Fruit fly (Drosophila melanogaster) whole organism: ENCODE measurements around the gene CG13813.

Source experiments
- CG8478 ChIP-seq: fragments of >200 bp; optimal IDR thresholded peaks from 2 replicates; lab custom pipeline; 2018; ENCODE audit warnings: inconsistent platforms
- Dll ChIP-seq: fragments of >200 bp; optimal IDR thresholded peaks from 2 replicates; lab custom pipeline; 2017
- EcR ChIP-seq, 2 experiments: fragments of >200 bp; optimal IDR thresholded peaks; 2 replicates each; lab custom pipeline; 2017; ENCODE audit warnings: missing biosample characterization in 2 of 2, missing genetic modification characterization in 2 of 2, missing genetic modification reagents in 2 of 2
- pan ChIP-seq: fragments of >200 bp; optimal IDR thresholded peaks from 2 replicates; lab custom pipeline; 2017
- psq ChIP-seq: fragments of >200 bp; optimal IDR thresholded peaks from 2 replicates; lab custom pipeline; 2017
- usp ChIP-seq: fragments of >200 bp; optimal IDR thresholded peaks from 2 replicates; lab custom pipeline; 2017; ENCODE audit warnings: missing biosample characterization, missing genetic modification characterization, mixed read lengths

Gene CG13813

DNA sequence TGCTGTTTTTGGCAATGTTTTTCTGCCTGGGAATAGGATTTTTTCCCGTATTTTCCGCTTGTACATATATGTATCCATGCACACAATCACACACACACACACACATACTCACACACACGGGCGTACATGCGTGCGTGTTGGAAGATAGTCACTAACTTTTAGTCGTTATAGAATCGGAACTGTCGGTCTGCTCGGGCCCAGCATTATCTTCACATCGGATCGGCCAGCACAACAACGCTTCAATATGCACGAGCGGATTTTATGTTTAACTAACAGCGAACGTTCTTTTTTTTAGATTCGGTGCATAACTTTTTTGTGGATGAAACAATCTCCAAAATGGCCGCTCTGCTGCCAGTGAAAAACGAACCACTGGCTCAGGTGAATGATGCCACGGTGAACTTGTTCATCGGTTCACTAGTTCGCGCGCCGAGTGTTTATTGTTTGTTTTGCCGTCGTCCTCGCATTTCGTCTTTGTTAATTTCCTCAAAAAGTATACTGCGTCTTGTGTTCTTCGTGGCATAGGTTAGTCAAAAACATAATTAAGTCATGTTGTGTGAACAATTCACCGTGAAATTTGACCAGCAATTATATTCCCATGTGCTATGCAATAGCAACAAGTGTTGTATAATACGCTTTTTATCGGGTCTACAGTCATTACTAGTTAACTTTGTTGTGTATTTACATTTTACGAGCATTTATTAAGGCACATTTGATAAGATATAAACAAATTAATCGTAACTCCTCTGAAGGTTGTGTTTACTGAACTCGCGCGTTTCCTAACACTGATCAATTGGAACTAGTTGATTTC, 9.9 kb downstream of the CG13813 start, which contains the start of the genes CG6951 and CG17233:
Gene CG6951, plus strand, starts transcription at position 105 of the 808 bp plus-strand sequence.
Gene CG17233, minus strand, starts transcription at position 741 of the 808 bp plus-strand sequence.
- TF ChIP-seq pan (lab: Kevin White, UChicago) (no peak), EcR (GFP tag; optimal IDR thresholded peaks at IDR 0.05; lab: Kevin White, UChicago) (no peak), usp (GFP tag; lab: Kevin White, UChicago) (no peak), psq (lab: Kevin White, UChicago) (no peak), CG8478 (lab: Kevin White, UChicago) (no peak), Dll (lab: Kevin White, UChicago) (no peak)

DNA sequence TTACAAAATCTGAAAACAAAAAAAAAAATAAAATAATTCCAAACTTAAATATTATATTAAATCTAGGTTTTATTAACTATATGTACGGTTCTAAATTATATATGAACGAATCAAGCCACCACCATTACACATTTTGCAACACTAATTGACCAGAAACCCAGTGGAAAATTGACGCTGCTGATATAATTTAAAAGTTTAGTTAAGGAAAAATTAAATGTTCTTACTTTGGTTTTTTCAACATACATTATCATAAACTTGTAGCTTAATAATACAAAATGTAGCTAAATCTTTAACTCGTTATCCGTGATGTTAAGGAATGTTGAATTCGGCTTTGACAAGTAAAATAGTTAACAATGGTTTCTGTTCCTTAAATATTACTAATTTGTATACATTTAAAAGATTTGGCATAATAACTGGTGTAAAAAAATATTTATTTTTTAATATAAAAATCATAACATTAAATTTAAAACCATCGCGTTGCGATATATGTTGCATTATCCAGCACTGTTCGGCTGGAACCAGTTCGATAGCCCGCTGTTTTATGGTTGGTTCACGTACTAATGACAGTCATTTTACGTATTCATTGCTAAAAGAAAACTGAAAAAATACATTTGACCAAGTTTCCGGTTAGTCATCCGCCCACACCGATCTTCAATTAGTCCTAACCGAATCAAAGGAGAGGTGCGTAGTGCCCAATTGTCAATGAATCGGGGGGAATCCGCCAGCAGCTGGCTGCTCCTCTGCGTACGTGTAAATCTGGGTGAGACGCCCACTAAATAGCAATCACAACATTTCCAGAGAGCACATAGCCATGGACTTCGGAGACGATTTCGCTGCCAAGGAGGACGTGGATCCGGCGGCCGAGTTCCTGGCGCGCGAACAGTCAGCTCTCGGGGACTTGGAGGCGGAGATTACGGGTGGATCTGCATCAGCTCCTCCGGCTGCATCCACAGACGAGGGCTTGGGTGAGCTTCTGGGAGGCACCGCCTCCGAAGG, 10.8 kb downstream of the CG13813 start:
- TF ChIP-seq psq (lab: Kevin White, UChicago) (no peak), usp (GFP tag; lab: Kevin White, UChicago) (no peak), Dll (lab: Kevin White, UChicago) (no peak), CG8478 (lab: Kevin White, UChicago) (no peak), EcR (GFP tag; optimal IDR thresholded peaks at IDR 0.05; lab: Kevin White, UChicago) (no peak), pan (lab: Kevin White, UChicago) (no peak)

DNA sequence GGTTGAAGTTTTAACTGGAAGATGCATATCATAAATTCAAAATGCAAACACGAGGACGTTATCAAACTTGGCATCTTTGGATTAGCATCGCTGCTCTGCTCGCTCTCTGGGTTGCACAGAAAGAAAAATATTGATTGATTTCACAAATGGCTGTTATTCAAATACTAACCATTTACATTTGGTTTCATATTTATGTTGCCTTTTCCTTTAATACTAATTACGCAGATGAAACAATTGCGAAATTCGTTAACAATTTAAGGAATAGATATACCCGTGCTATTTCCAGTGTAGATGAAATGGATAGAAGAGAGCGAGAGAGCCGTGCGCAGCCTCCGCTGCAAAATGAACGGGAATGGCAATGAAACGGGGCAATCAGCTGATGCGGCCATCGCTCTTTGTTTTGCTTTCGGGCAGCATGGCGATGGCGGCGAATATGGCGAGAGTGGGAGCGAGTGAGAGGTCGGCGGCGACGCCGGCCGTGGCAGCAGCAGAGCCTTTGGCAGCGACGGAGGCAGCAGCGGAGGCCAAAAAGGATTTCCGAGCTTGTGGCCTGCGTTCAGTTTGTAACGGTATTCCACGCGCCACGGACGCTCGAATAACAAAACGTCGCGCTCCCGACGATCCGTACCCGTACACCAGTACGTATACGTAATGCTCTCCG, 16.2 kb downstream of the CG13813 start, which contains the start of gene rdgC:
Gene rdgC, plus strand, starts transcription at position 568 of the 661 bp plus-strand sequence.
- TF ChIP-seq Dll (lab: Kevin White, UChicago) (no peak), pan (lab: Kevin White, UChicago) (no peak), psq (lab: Kevin White, UChicago) (no peak), CG8478 (lab: Kevin White, UChicago) (no peak), EcR (GFP tag; optimal IDR thresholded peaks at IDR 0.05; lab: Kevin White, UChicago) (no peak)

DNA sequence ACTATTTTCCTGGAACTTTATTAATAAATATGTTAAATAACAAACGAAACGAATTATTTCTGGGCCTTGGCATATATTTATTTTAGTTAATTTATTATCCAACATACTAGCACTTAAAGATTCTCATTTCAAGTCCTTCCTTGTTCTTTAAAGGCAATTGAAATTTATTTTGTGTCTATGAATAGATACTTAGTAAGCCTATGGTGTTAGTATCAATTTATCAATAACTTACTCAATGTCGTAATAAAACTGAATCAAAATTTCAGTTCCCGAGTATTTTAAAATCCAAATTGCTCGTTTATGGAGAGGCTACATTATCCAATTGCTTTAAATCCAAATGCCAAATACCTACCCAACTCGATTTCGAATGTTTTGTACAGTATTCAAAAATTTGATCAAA, 34.0 kb downstream of the CG13813 start, which contains the start of gene CG32228:
Gene CG32228, plus strand, starts transcription at position 301 of the 400 bp plus-strand sequence.
- TF ChIP-seq usp (GFP tag; lab: Kevin White, UChicago), result no peak
- no peak for TF ChIP-seq pan (lab: Kevin White, UChicago)
- no peak for TF ChIP-seq psq (lab: Kevin White, UChicago)
- TF ChIP-seq CG8478 (lab: Kevin White, UChicago), result no peak
- no peak for TF ChIP-seq EcR (GFP tag; optimal IDR thresholded peaks at IDR 0.05; lab: Kevin White, UChicago)
- TF ChIP-seq Dll (lab: Kevin White, UChicago), result no peak

DNA sequence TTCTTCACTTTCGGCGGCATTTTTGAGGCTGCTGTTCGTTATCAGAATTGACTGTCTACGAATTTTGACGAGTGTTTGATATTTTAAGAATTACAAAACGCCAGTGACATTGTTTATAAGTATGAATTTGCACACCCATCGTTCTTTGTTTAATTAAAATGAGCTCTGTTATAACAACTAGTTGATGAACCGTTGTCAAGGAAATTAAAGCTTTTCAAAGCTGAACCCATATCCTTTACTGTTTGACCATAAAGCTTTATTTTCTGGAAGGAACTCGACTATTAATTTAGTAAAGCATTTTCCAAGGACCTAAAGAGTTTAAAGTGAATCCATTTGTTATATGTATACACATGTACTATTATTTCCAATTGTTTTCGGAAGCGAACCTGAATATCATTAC, 43.8 kb downstream of the CG13813 start, which contains the start of gene CG17122:
Gene CG17122, minus strand, starts transcription at position 101 of the 400 bp plus-strand sequence.
- TF ChIP-seq Dll (lab: Kevin White, UChicago), result no peak
- no peak for TF ChIP-seq pan (lab: Kevin White, UChicago)
- no peak for TF ChIP-seq psq (lab: Kevin White, UChicago)
- TF ChIP-seq usp (GFP tag; lab: Kevin White, UChicago), result no peak
- TF ChIP-seq EcR (GFP tag; optimal IDR thresholded peaks at IDR 0.05; lab: Kevin White, UChicago), result no peak
- no peak for TF ChIP-seq CG8478 (lab: Kevin White, UChicago)

DNA sequence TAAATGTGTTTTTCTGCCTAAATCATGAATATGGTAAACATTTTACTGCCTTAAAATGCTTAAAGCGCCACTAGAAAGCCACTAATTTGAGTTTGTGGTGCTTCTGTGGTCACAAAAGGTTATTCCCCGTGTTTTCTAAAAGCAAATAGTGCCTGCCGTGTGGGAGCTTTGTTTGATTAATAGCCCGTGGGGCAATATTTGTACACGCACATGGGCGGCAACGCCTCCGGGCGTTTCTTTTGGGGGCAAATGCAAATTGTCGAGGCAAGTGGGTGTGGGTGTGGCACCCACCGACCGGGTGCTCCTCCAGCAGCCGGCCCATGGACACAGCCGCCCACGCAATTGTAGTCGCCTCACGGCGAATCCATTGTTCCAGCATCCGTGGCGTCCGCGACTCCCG, 44.4 kb downstream of the CG13813 start:
- TF ChIP-seq Dll (lab: Kevin White, UChicago), result no peak
- TF ChIP-seq CG8478 (lab: Kevin White, UChicago), result no peak
- no peak for TF ChIP-seq usp (GFP tag; lab: Kevin White, UChicago)
- TF ChIP-seq pan (lab: Kevin White, UChicago), result no peak
- TF ChIP-seq psq (lab: Kevin White, UChicago), result no peak
- TF ChIP-seq EcR (GFP tag; optimal IDR thresholded peaks at IDR 0.05; lab: Kevin White, UChicago), result no peak

DNA sequence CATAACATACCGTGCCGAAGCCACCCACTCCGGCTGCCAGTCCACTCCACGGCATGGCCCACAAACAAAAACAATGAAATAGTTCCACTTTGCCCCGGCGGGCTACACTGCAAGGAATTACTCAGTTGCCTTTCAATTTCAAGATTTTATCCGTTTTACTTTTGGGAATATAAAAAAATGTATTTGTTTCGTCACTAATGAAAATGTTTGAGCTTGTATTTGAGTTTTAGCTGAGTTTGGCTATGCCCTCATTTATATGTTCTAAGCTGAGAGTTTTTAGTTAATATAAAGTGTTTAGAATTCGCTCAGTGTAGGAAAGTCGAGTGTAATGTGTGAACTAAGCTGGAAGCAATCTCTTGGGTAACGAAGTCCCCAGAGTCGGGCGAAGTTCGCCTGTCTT, 45.1 kb downstream of the CG13813 start:
- TF ChIP-seq psq (lab: Kevin White, UChicago) (no peak), Dll (lab: Kevin White, UChicago) (no peak), EcR (GFP tag; optimal IDR thresholded peaks at IDR 0.05; lab: Kevin White, UChicago) (no peak), pan (lab: Kevin White, UChicago) (no peak), CG8478 (lab: Kevin White, UChicago) (no peak), usp (GFP tag; lab: Kevin White, UChicago) (no peak)

DNA sequence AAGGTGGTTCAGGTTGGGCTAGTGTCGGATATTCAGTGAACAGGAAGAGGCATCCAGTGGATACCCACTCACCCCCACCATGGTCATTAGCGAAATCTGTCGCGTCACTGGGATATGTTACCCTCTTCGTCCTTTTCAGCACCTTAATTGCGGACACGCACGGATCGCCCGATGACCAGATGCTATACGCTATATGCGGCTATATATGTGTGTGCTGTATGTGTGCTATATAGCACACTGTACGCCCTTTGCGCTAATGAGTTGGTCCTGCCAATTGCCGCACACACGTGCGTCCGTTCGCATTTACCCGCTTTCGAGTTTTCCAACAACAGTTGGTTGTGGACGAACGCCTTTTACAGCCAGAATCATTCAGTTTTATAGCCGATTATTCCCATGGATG, 49.8 kb downstream of the CG13813 start:
- TF ChIP-seq EcR (GFP tag; optimal IDR thresholded peaks at IDR 0.05; lab: Kevin White, UChicago) (no peak), psq (lab: Kevin White, UChicago) (no peak), Dll (lab: Kevin White, UChicago) (no peak), pan (lab: Kevin White, UChicago) (no peak), usp (GFP tag; lab: Kevin White, UChicago) (no peak), CG8478 (lab: Kevin White, UChicago) (no peak)
